1 fruit fly cellular context compared by ENCODE assay signal in genomic region chrX:3060066-3060465, dm6.
A peak's percentile ranks its signal among the peaks of the same experiment; 100 is the strongest.
TF ChIP-seq lines count a peak whose summit lies in the region.

No protein-coding gene starts in this region.

TF ChIP-seq in whole organism, prepupa, 60 proteins besides CTCF, POLR2A, EP300 and RAD21 (continued from another document):
- TF ChIP-seq Eip93F (GFP tag; optimal IDR thresholded peaks at IDR 0.05; lab: Kevin White, UChicago), result no peak
- peak; percentile 67 for TF ChIP-seq pdm3 (GFP tag; optimal IDR thresholded peaks at IDR 0.05; lab: Kevin White, UChicago)
- peak; percentile 67 for TF ChIP-seq esn (GFP tag; optimal IDR thresholded peaks at IDR 0.05; lab: Kevin White, UChicago)
- peak; percentile 80 for TF ChIP-seq svp (GFP tag; lab: Kevin White, UChicago)
- TF ChIP-seq CG6792 (GFP tag; optimal IDR thresholded peaks at IDR 0.05; lab: Kevin White, UChicago), result peak; percentile 58
- no peak for TF ChIP-seq CG6276 (GFP tag; optimal IDR thresholded peaks at IDR 0.05; lab: Kevin White, UChicago)
- TF ChIP-seq net (GFP tag; optimal IDR thresholded peaks at IDR 0.05; lab: Kevin White, UChicago), result peak; percentile 46
- peak; percentile 49 for TF ChIP-seq Ets96B (tag; optimal IDR thresholded peaks at IDR 0.05; lab: Kevin White, UChicago)
- TF ChIP-seq CG4318 (GFP tag; optimal IDR thresholded peaks at IDR 0.05; lab: Kevin White, UChicago), result no peak
- TF ChIP-seq lz (GFP tag; optimal IDR thresholded peaks at IDR 0.05; lab: Kevin White, UChicago), result peak; percentile 69
- peak; percentile 79 for TF ChIP-seq Met (GFP tag; optimal IDR thresholded peaks at IDR 0.05; lab: Kevin White, UChicago)
- TF ChIP-seq Blimp-1 (GFP tag; optimal IDR thresholded peaks at IDR 0.05; lab: Kevin White, UChicago), result peak; percentile 70
- TF ChIP-seq CG6163 (GFP tag; IDR thresholded peaks at IDR 0.05; lab: Robert Waterston, UW), result no peak
- no peak for TF ChIP-seq fd85E (GFP tag; optimal IDR thresholded peaks at IDR 0.05; lab: Kevin White, UChicago)
- no peak for TF ChIP-seq eg (GFP tag; IDR thresholded peaks at IDR 0.05; lab: Robert Waterston, UW)
- TF ChIP-seq Sox14 (GFP tag; optimal IDR thresholded peaks at IDR 0.05; lab: Kevin White, UChicago), result peak; percentile 59
- peak; percentile 57 for TF ChIP-seq acj6 (GFP tag; optimal IDR thresholded peaks at IDR 0.05; lab: Kevin White, UChicago)
- no peak for TF ChIP-seq CG11762 (GFP tag; optimal IDR thresholded peaks at IDR 0.05; lab: Kevin White, UChicago; ENCODE audit: insufficient read depth)
- TF ChIP-seq CG8632 (GFP tag; optimal IDR thresholded peaks at IDR 0.05; lab: Kevin White, UChicago), result peak; percentile 54
- peak; percentile 44 for TF ChIP-seq Sox102F (GFP tag; optimal IDR thresholded peaks at IDR 0.05; lab: Kevin White, UChicago)
- no peak for TF ChIP-seq fkh (GFP tag; optimal IDR thresholded peaks at IDR 0.05; lab: Kevin White, UChicago)
- peak; percentile 35 for TF ChIP-seq Ets21C (GFP tag; optimal IDR thresholded peaks at IDR 0.05; lab: Kevin White, UChicago)
- TF ChIP-seq OdsH (GFP tag; optimal IDR thresholded peaks at IDR 0.05; lab: Kevin White, UChicago), result peak; percentile 47
- TF ChIP-seq CG32006 (GFP tag; optimal IDR thresholded peaks at IDR 0.05; lab: Kevin White, UChicago), result peak; percentile 55
- TF ChIP-seq CG9139 (GFP tag; optimal IDR thresholded peaks at IDR 0.05; lab: Kevin White, UChicago), result no peak
- peak; percentile 75 for TF ChIP-seq cyc (GFP tag; optimal IDR thresholded peaks at IDR 0.05; lab: Kevin White, UChicago)
- TF ChIP-seq CG8319 (GFP tag; optimal IDR thresholded peaks at IDR 0.05; lab: Kevin White, UChicago), result peak; percentile 34
- peak; percentile 39 for TF ChIP-seq CG7368 (GFP tag; optimal IDR thresholded peaks at IDR 0.05; lab: Kevin White, UChicago)
- no peak for TF ChIP-seq Hr4 (GFP tag; optimal IDR thresholded peaks at IDR 0.05; lab: Kevin White, UChicago)
- TF ChIP-seq Hr39 (GFP tag; optimal IDR thresholded peaks at IDR 0.05; lab: Kevin White, UChicago), result peak; percentile 58
- TF ChIP-seq Gug (GFP tag; IDR thresholded peaks at IDR 0.05; lab: Robert Waterston, UW), result no peak
- peak; percentile 44 for TF ChIP-seq achi (GFP tag; optimal IDR thresholded peaks at IDR 0.05; lab: Kevin White, UChicago)
- TF ChIP-seq CG1621 (tag; optimal IDR thresholded peaks at IDR 0.05; lab: Kevin White, UChicago), result no peak
- 0 out of 2 replicates have a peak, but pooled peaks have one; percentile 19 for TF ChIP-seq CG15336 (GFP tag; IDR thresholded peaks at IDR 0.05; lab: Robert Waterston, UW)
